Fruit fly (Drosophila melanogaster) whole organism, embryonic: ENCODE measurements around the gene jv.

Source experiments
- B-H1 ChIP-seq: fragments of 200-800 bp; sonication (Bioruptor generic); IDR thresholded peaks from 3 replicates; pipeline ENCODE4 v1.3.6; 2022; ENCODE audit warnings: missing biosample characterization, missing genetic modification characterization
- BEAF-32 ChIP-seq: fragments of 200-800 bp; sonication (Bioruptor generic); optimal IDR thresholded peaks from 3 replicates; lab custom pipeline; 2017; ENCODE audit warnings: missing biosample characterization, missing genetic modification characterization, mild to moderate bottlenecking, moderate library complexity, missing genetic modification reagents
- CG30431 ChIP-seq: fragments of 200-800 bp; sonication (Bioruptor generic); optimal IDR thresholded peaks from 2 replicates; lab custom pipeline; 2017; ENCODE audit warnings: missing biosample characterization, missing genetic modification characterization
- Dll ChIP-seq: fragments of 200-800 bp; sonication (Bioruptor generic); IDR thresholded peaks from 4 replicates; pipeline ENCODE4 v1.3.6; 2022; ENCODE audit warnings: missing biosample characterization, missing genetic modification characterization; ENCODE audit not compliant: partially characterized antibody
- Eip74EF ChIP-seq, 2 experiments: fragments of 200-800 bp in 1 of 2; fragments of >200 bp in 1 of 2; sonication (Bioruptor generic) in 1 of 2; optimal IDR thresholded peaks; 2 replicates each; lab custom pipeline; 2017 to 2019; ENCODE audit warnings: missing biosample characterization in 2 of 2, missing genetic modification characterization in 2 of 2, mild to moderate bottlenecking in 1 of 2, moderate library complexity in 1 of 2
- Ets65A ChIP-seq: fragments of 200-800 bp; sonication (Bioruptor generic); peaks from one replicate; lab custom pipeline; 2016; ENCODE audit warnings: missing biosample characterization, missing genetic modification characterization
- Fer1 ChIP-seq: fragments of 200-800 bp; sonication (Bioruptor generic); optimal IDR thresholded peaks from 2 replicates; lab custom pipeline; 2017; ENCODE audit warnings: missing biosample characterization, mild to moderate bottlenecking, missing genetic modification characterization
- Mrtf ChIP-seq: fragments of 200-800 bp; sonication (Bioruptor generic); IDR thresholded peaks from 3 replicates; pipeline ENCODE4 v1.3.6; 2022; ENCODE audit warnings: missing biosample characterization, missing genetic modification characterization
- chn ChIP-seq: fragments of 200-800 bp; sonication (Bioruptor generic); optimal IDR thresholded peaks from 2 replicates; lab custom pipeline; 2016; ENCODE audit warnings: missing biosample characterization, missing genetic modification characterization
- pnt ChIP-seq: fragments of 200-800 bp; sonication (Bioruptor generic); optimal IDR thresholded peaks from 3 replicates; lab custom pipeline; 2016; ENCODE audit warnings: missing biosample characterization, missing genetic modification characterization
- scrt ChIP-seq: fragments of 200-800 bp; sonication (Bioruptor generic); optimal IDR thresholded peaks from 2 replicates; lab custom pipeline; 2018; ENCODE audit warnings: missing biosample characterization, mild to moderate bottlenecking, missing genetic modification characterization, moderate library complexity
- sug ChIP-seq: fragments of 200-800 bp; optimal IDR thresholded peaks from 2 replicates; lab custom pipeline; 2019; ENCODE audit warnings: missing biosample characterization, mild to moderate bottlenecking, missing genetic modification characterization, moderate library complexity
- zen ChIP-seq: fragments of 200-800 bp; sonication (Bioruptor generic); optimal IDR thresholded peaks from 3 replicates; lab custom pipeline; 2018; ENCODE audit warnings: missing biosample characterization, mild to moderate bottlenecking, missing genetic modification characterization, moderate library complexity

Gene jv

DNA sequence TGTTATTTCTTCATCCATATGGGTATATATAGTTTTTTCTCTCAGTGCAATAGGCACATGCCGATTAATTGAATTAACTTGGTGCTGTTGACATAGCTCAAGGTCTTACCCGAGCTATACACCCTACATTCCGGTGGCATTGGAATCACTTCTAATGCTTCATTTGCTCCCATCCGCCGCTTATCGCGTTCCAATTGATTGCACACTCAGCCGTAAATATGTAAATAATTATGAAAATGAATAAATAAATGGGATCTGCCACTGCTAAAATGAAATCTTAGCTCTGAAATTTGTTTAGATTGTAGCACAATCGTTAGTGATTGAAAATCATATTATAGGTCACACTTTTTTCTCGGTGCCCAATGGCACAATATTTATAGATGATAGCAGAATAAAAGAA lies 72.4 kb downstream of the jv start (continued):
- TF ChIP-seq zen (tag; lab: Kevin White, UChicago) (no peak), Eip74EF (GFP tag; optimal IDR thresholded peaks at IDR 0.05; lab: Kevin White, UChicago) (peak in 1 of 2 experiments; percentile 30), Dll (no peak), sug (tag; lab: Kevin White, UChicago) (peak; percentile 52), chn (no peak), scrt (no peak), pnt (GFP tag; lab: Kevin White, UChicago) (no peak), Ets65A (GFP tag; lab: Kevin White, UChicago) (peak; percentile 28), B-H1 (no peak), Mrtf (GFP tag; lab: Robert Waterston, UW) (no peak), Fer1 (peak; percentile 20), CG30431 (GFP tag; lab: Kevin White, UChicago) (no peak), BEAF-32 (GFP tag; lab: Kevin White, UChicago) (no peak)
